Fruit fly (Drosophila melanogaster) whole organism, prepupa: ENCODE measurements around the gene CG14535.

Experiments
- CG10631 ChIP-seq: fragments of 200-800 bp; sonication (Bioruptor generic); optimal IDR thresholded peaks from 2 replicates; lab custom pipeline; 2016; ENCODE audit warnings: missing biosample characterization, missing genetic modification characterization
- CG11762 ChIP-seq: fragments of 200-800 bp; sonication (Bioruptor generic); optimal IDR thresholded peaks from 3 replicates; lab custom pipeline; 2016; ENCODE audit warnings: missing biosample characterization, missing genetic modification characterization; ENCODE audit not compliant: insufficient read depth
- CG11902 ChIP-seq: fragments of 200-800 bp; sonication (Bioruptor generic); optimal IDR thresholded peaks from 3 replicates; lab custom pipeline; 2016; ENCODE audit warnings: missing biosample characterization, missing genetic modification characterization
- CG15336 ChIP-seq: fragments of 200-800 bp; sonication (Bioruptor generic); IDR thresholded peaks from 2 replicates; pipeline ENCODE4 v1.3.6; 2022; ENCODE audit warnings: missing biosample characterization, missing genetic modification characterization
- CG16779 ChIP-seq: fragments of 200-800 bp; sonication (Bioruptor generic); optimal IDR thresholded peaks from 3 replicates; lab custom pipeline; 2017; ENCODE audit warnings: missing biosample characterization, mild to moderate bottlenecking, missing genetic modification characterization
- CG3032 ChIP-seq: fragments of 200-800 bp; optimal IDR thresholded peaks from 2 replicates; lab custom pipeline; 2019; ENCODE audit warnings: missing biosample characterization, mild to moderate bottlenecking, missing genetic modification characterization, moderate library complexity
- CG31627 ChIP-seq: fragments of 200-800 bp; sonication (Bioruptor generic); optimal IDR thresholded peaks from 3 replicates; lab custom pipeline; 2016; ENCODE audit warnings: missing biosample characterization, missing genetic modification characterization
- CG34406 ChIP-seq: fragments of 200-800 bp; sonication (Bioruptor generic); optimal IDR thresholded peaks from 3 replicates; lab custom pipeline; 2016; ENCODE audit warnings: missing biosample characterization, missing genetic modification characterization
- CG3919 ChIP-seq: fragments of 200-800 bp; sonication (Bioruptor generic); optimal IDR thresholded peaks from 3 replicates; lab custom pipeline; 2016; ENCODE audit warnings: missing biosample characterization, missing genetic modification characterization
- CG4318 ChIP-seq: fragments of 200-800 bp; sonication (Bioruptor generic); optimal IDR thresholded peaks from 3 replicates; lab custom pipeline; 2017; ENCODE audit warnings: missing biosample characterization, mild to moderate bottlenecking, missing genetic modification characterization
- CG6163 ChIP-seq: fragments of 200-800 bp; sonication (Bioruptor generic); IDR thresholded peaks from 3 replicates; pipeline ENCODE4 v1.3.6; 2022; ENCODE audit warnings: missing biosample characterization, missing genetic modification characterization
- CG6854 ChIP-seq: fragments of 200-800 bp; sonication (Bioruptor generic); optimal IDR thresholded peaks from 2 replicates; lab custom pipeline; 2017; ENCODE audit warnings: missing biosample characterization, mild to moderate bottlenecking, missing genetic modification characterization
- CG7368 ChIP-seq: fragments of 200-800 bp; sonication (Bioruptor generic); optimal IDR thresholded peaks from 3 replicates; lab custom pipeline; 2016; ENCODE audit warnings: missing biosample characterization, missing genetic modification characterization
- CG8119 ChIP-seq: fragments of 200-800 bp; sonication (Bioruptor generic); IDR thresholded peaks from 3 replicates; pipeline ENCODE4 v1.3.6; 2022; ENCODE audit warnings: missing biosample characterization, missing genetic modification characterization
- CG8319 ChIP-seq: fragments of 200-800 bp; sonication (Bioruptor generic); optimal IDR thresholded peaks from 3 replicates; lab custom pipeline; 2016; ENCODE audit warnings: missing biosample characterization, missing genetic modification characterization
- CG8632 ChIP-seq: fragments of 200-800 bp; sonication (Bioruptor generic); optimal IDR thresholded peaks from 3 replicates; lab custom pipeline; 2016; ENCODE audit warnings: missing biosample characterization, missing genetic modification characterization
- Eip75B ChIP-seq: fragments of 200-800 bp; sonication (Bioruptor generic); optimal IDR thresholded peaks from 3 replicates; lab custom pipeline; 2016; ENCODE audit warnings: missing biosample characterization, missing genetic modification characterization
- Eip93F ChIP-seq: fragments of 200-800 bp; sonication (Bioruptor generic); optimal IDR thresholded peaks from 2 replicates; lab custom pipeline; 2016; ENCODE audit warnings: missing biosample characterization, mild to moderate bottlenecking, missing genetic modification characterization
- Ets21C ChIP-seq: fragments of 200-800 bp; sonication (Bioruptor generic); optimal IDR thresholded peaks from 3 replicates; lab custom pipeline; 2016; ENCODE audit warnings: missing biosample characterization, missing genetic modification characterization
- Gug ChIP-seq: fragments of 200-800 bp; sonication (Bioruptor generic); IDR thresholded peaks from 2 replicates; pipeline ENCODE4 v1.3.6; 2022; ENCODE audit warnings: missing biosample characterization, missing genetic modification characterization
- Hr39 ChIP-seq: fragments of 200-800 bp; sonication (Bioruptor generic); optimal IDR thresholded peaks from 2 replicates; lab custom pipeline; 2016; ENCODE audit warnings: missing biosample characterization, missing genetic modification characterization
- Hr4 ChIP-seq: fragments of 200-800 bp; sonication (Bioruptor generic); optimal IDR thresholded peaks from 3 replicates; lab custom pipeline; 2016; ENCODE audit warnings: missing biosample characterization, missing genetic modification characterization
- Lpt ChIP-seq: fragments of 200-800 bp; sonication (Bioruptor generic); optimal IDR thresholded peaks from 3 replicates; lab custom pipeline; 2016; ENCODE audit warnings: missing biosample characterization, missing genetic modification characterization
- Met ChIP-seq: fragments of 200-800 bp; sonication (Bioruptor generic); optimal IDR thresholded peaks from 3 replicates; lab custom pipeline; 2016; ENCODE audit warnings: missing biosample characterization, missing genetic modification characterization
- OdsH ChIP-seq: fragments of 200-800 bp; sonication (Bioruptor generic); optimal IDR thresholded peaks from 3 replicates; lab custom pipeline; 2016; ENCODE audit warnings: missing biosample characterization, missing genetic modification characterization
- Smox ChIP-seq: fragments of 200-800 bp; sonication (Bioruptor generic); optimal IDR thresholded peaks from 3 replicates; lab custom pipeline; 2016; ENCODE audit warnings: missing biosample characterization, missing genetic modification characterization
- Sox102F ChIP-seq: fragments of 200-800 bp; sonication (Bioruptor generic); optimal IDR thresholded peaks from 2 replicates; lab custom pipeline; 2016; ENCODE audit warnings: missing biosample characterization, mild to moderate bottlenecking, missing genetic modification characterization
- Sox14 ChIP-seq: fragments of 200-800 bp; sonication (Bioruptor generic); optimal IDR thresholded peaks from 3 replicates; lab custom pipeline; 2016; ENCODE audit warnings: missing biosample characterization, missing genetic modification characterization
- Sox15 ChIP-seq: fragments of 200-800 bp; sonication (Bioruptor generic); optimal IDR thresholded peaks from 3 replicates; lab custom pipeline; 2016; ENCODE audit warnings: missing biosample characterization, missing genetic modification characterization
- achi ChIP-seq: fragments of 200-800 bp; sonication (Bioruptor generic); optimal IDR thresholded peaks from 3 replicates; lab custom pipeline; 2016; ENCODE audit warnings: missing biosample characterization, missing genetic modification characterization
- acj6 ChIP-seq: fragments of 200-800 bp; sonication (Bioruptor generic); optimal IDR thresholded peaks from 3 replicates; lab custom pipeline; 2016; ENCODE audit warnings: missing biosample characterization, missing genetic modification characterization
- cyc ChIP-seq: fragments of 200-800 bp; sonication (Bioruptor generic); optimal IDR thresholded peaks from 3 replicates; lab custom pipeline; 2016; ENCODE audit warnings: missing biosample characterization, missing genetic modification characterization
- dac ChIP-seq: fragments of 200-800 bp; sonication (Bioruptor generic); optimal IDR thresholded peaks from 2 replicates; lab custom pipeline; 2017; ENCODE audit warnings: missing biosample characterization, mild to moderate bottlenecking, missing genetic modification characterization
- dsx ChIP-seq: fragments of 200-800 bp; optimal IDR thresholded peaks from 3 replicates; lab custom pipeline; 2019; ENCODE audit warnings: missing biosample characterization, mild to moderate bottlenecking, missing genetic modification characterization, moderate library complexity; ENCODE audit not compliant: poor library complexity, severe bottlenecking
- eg ChIP-seq: fragments of 200-800 bp; sonication (Bioruptor generic); IDR thresholded peaks from 3 replicates; pipeline ENCODE4 v1.3.6; 2022; ENCODE audit warnings: missing biosample characterization, missing genetic modification characterization
- esn ChIP-seq: fragments of 200-800 bp; sonication (Bioruptor generic); optimal IDR thresholded peaks from 2 replicates; lab custom pipeline; 2016; ENCODE audit warnings: missing biosample characterization, mild to moderate bottlenecking, missing genetic modification characterization, moderate library complexity
- fd59A ChIP-seq: fragments of 200-800 bp; sonication (Bioruptor generic); optimal IDR thresholded peaks from 2 replicates; lab custom pipeline; 2017; ENCODE audit warnings: missing biosample characterization, mild to moderate bottlenecking, missing genetic modification characterization, missing genetic modification reagents
- pdm3 ChIP-seq: fragments of 200-800 bp; sonication (Bioruptor generic); optimal IDR thresholded peaks from 3 replicates; lab custom pipeline; 2016; ENCODE audit warnings: missing biosample characterization, missing genetic modification characterization
- spab ChIP-seq: fragments of 200-800 bp; sonication (Bioruptor generic); optimal IDR thresholded peaks from 2 replicates; lab custom pipeline; 2017; ENCODE audit warnings: missing biosample characterization, mild to moderate bottlenecking, missing genetic modification characterization, missing genetic modification reagents
- ss ChIP-seq, 2 experiments: fragments of 200-800 bp; sonication (Bioruptor generic); optimal IDR thresholded peaks; 2 replicates in 1 of 2; 3 replicates in 1 of 2; lab custom pipeline; 2017 to 2018; ENCODE audit warnings: mild to moderate bottlenecking in 2 of 2, missing biosample characterization in 2 of 2, missing genetic modification characterization in 2 of 2, moderate library complexity in 1 of 2
- svp ChIP-seq: fragments of 200-800 bp; sonication (Bioruptor generic); peaks from one replicate; lab custom pipeline; 2016; ENCODE audit warnings: missing biosample characterization, missing genetic modification characterization
- topi ChIP-seq: fragments of 200-800 bp; sonication (Bioruptor generic); optimal IDR thresholded peaks from 3 replicates; lab custom pipeline; 2016; ENCODE audit warnings: missing biosample characterization, missing genetic modification characterization
- vri ChIP-seq: fragments of 200-800 bp; sonication (Bioruptor generic); optimal IDR thresholded peaks from 3 replicates; lab custom pipeline; 2016; ENCODE audit warnings: missing biosample characterization, mild to moderate bottlenecking, missing genetic modification characterization

Gene CG14535

DNA sequence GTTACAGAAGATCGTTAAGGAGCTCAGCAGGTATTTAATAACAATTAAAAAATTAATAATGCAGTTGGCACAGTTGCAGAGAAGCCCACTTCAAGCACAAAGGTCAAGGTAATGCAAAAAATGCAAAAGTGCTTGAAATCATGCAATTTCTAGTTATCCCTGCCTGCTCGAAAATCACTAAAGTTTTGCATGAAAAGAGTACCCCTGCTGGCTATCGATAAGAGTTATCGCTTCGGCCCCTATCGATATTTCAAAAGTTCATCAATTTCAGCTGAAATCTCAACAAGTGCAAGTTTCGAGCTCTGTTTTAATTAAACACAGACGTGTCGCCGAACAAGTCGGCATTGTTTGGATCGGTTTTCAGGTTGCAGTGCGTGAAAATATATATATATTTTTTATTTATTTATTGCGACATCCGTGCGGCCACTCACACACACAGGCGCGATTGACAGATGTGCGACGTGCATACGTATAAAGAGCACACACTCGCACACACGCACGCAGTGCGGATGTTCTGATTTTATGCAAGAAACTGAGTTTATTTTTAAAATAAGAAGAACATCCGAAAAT lies 33.9 kb downstream of the CG14535 start (continued):
- TF ChIP-seq CG7368 (GFP tag; lab: Kevin White, UChicago) (no peak), CG10631 (GFP tag; lab: Kevin White, UChicago) (peak; percentile 50), vri (GFP tag; lab: Kevin White, UChicago) (peak; percentile 45), Sox14 (GFP tag; lab: Kevin White, UChicago) (peak; percentile 47), CG8119 (GFP tag; lab: Robert Waterston, UW) (0 out of 3 replicates have a peak, but pooled peaks have one; percentile 14), CG11762 (GFP tag; lab: Kevin White, UChicago) (no peak), spab (GFP tag; lab: Kevin White, UChicago) (no peak), Gug (GFP tag; lab: Robert Waterston, UW) (peak; percentile 40; the same call in 1 of the 2 replicates), CG31627 (GFP tag; lab: Kevin White, UChicago) (peak; percentile 66), dsx (GFP tag; lab: Kevin White, UChicago) (peak; percentile 54), CG8319 (no peak), esn (peak; percentile 56), Hr4 (GFP tag; lab: Kevin White, UChicago) (peak; percentile 58), CG15336 (peak; percentile 26; the same call in 1 of the 2 replicates), Eip75B (GFP tag; lab: Kevin White, UChicago) (peak; percentile 10), fd59A (GFP tag; lab: Kevin White, UChicago) (no peak), CG16779 (tag; lab: Kevin White, UChicago) (no peak), Eip93F (GFP tag; lab: Kevin White, UChicago) (peak; percentile 77), Ets21C (GFP tag; lab: Kevin White, UChicago) (peak; percentile 46), topi (peak; percentile 50), eg (GFP tag; lab: Robert Waterston, UW) (peak; percentile 57; the same call in 1 of the 3 replicates), ss (GFP tag; optimal IDR thresholded peaks at IDR 0.05; lab: Kevin White, UChicago) (peak; percentile 36 to 63), OdsH (GFP tag; lab: Kevin White, UChicago) (peak; percentile 50), Hr39 (peak; percentile 62), CG4318 (GFP tag; lab: Kevin White, UChicago) (no peak), Sox102F (GFP tag; lab: Kevin White, UChicago) (peak; percentile 38), CG3919 (peak; percentile 67), CG6854 (peak; percentile 64), svp (GFP tag; lab: Kevin White, UChicago) (peak; percentile 89), cyc (peak; percentile 59), acj6 (GFP tag; lab: Kevin White, UChicago) (peak; percentile 28), Sox15 (GFP tag; lab: Kevin White, UChicago) (peak; percentile 11), CG6163 (no peak), CG8632 (peak; percentile 49), Smox (GFP tag; lab: Kevin White, UChicago) (no peak), CG3032 (tag; lab: Kevin White, UChicago) (peak; percentile 9), Lpt (peak; percentile 17), dac (GFP tag; lab: Kevin White, UChicago) (no peak)

- TF ChIP-seq Met (GFP tag; lab: Kevin White, UChicago) (no peak), CG31627 (GFP tag; lab: Kevin White, UChicago) (no peak), achi (GFP tag; lab: Kevin White, UChicago) (no peak), Ets21C (GFP tag; lab: Kevin White, UChicago) (no peak), pdm3 (GFP tag; lab: Kevin White, UChicago) (no peak), CG11902 (no peak), CG8119 (GFP tag; lab: Robert Waterston, UW) (no peak), CG10631 (GFP tag; lab: Kevin White, UChicago) (no peak), spab (GFP tag; lab: Kevin White, UChicago) (no peak), CG34406 (GFP tag; lab: Kevin White, UChicago) (no peak), Hr39 (no peak)
Measured at dm6 chr2L:7820851-7821250, 34.4 kb downstream of the CG14535 start, which contains the start of gene CG7115. Gene CG7115, plus strand, starts transcription at chr2L:7821151.
